Worm (Caenorhabditis elegans) whole organism, L4 larva: ENCODE results near the gene C26F1.1.

Experiments used
- mep-1 ChIP-seq: fragments of 150-350 bp; sonication (generic microtip); optimal IDR thresholded peaks from 3 replicates; lab custom pipeline; 2014; ENCODE audit warnings: missing biosample characterization, missing genetic modification characterization
- mes-2 ChIP-seq: sonication (generic microtip); optimal IDR thresholded peaks from 2 replicates; lab custom pipeline; 2016; ENCODE audit warnings: missing genotype, mild to moderate bottlenecking, missing genetic modification characterization, missing compliant biosample characterization; ENCODE audit not compliant: poor library complexity, severe bottlenecking
- nhr-237 ChIP-seq: sonication (generic microtip); optimal IDR thresholded peaks from 2 replicates; lab custom pipeline; 2017; ENCODE audit warnings: missing biosample characterization, missing genetic modification characterization

- no peak for TF ChIP-seq mes-2 (tag; lab: Kevin White, UChicago)
- TF ChIP-seq mep-1 (tag; lab: Kevin White, UChicago) = no peak
- TF ChIP-seq nhr-237 (tag; lab: Kevin White, UChicago) = no peak
Measured at ce11 chrV:7804801-7805163, 19.6 kb downstream of the C26F1.1 start, which contains the start of gene xpo-1.
